Fruit fly (Drosophila melanogaster) whole organism, embryonic: ENCODE measurements around the gene Dpp10.

ENCODE experiments used
- ATbp ChIP-seq: fragments of 200-800 bp; sonication (Bioruptor generic); optimal IDR thresholded peaks from 2 replicates; lab custom pipeline; 2017; ENCODE audit warnings: missing biosample characterization, mild to moderate bottlenecking, missing genetic modification characterization, missing genetic modification reagents
- Abd-B ChIP-seq: fragments of 200-800 bp; sonication (Bioruptor generic); optimal IDR thresholded peaks from 2 replicates; lab custom pipeline; 2018; ENCODE audit warnings: missing biosample characterization, mild to moderate bottlenecking, missing genetic modification characterization, moderate library complexity
- Bteb2 ChIP-seq: fragments of 200-800 bp; sonication (Bioruptor generic); optimal IDR thresholded peaks from 2 replicates; lab custom pipeline; 2016; ENCODE audit warnings: missing biosample characterization, missing genetic modification characterization
- CG10147 ChIP-seq: fragments of 200-800 bp; sonication (Bioruptor generic); optimal IDR thresholded peaks from 2 replicates; lab custom pipeline; 2019; ENCODE audit warnings: missing biosample characterization, mild to moderate bottlenecking, missing genetic modification characterization, moderate library complexity
- CG14667 ChIP-seq: fragments of 200-800 bp; sonication (Bioruptor generic); IDR thresholded peaks from 2 replicates; pipeline ENCODE4 v1.3.6; 2022; ENCODE audit warnings: missing biosample characterization, missing genetic modification characterization
- CG16779 ChIP-seq: fragments of 200-800 bp; sonication (Bioruptor generic); IDR thresholded peaks from 2 replicates; pipeline ENCODE4 v1.3.6; 2022; ENCODE audit warnings: missing biosample characterization, missing genetic modification characterization
- CG17361 ChIP-seq: fragments of 200-800 bp; sonication (Bioruptor generic); IDR thresholded peaks from 3 replicates; pipeline ENCODE4 v1.3.6; 2022; ENCODE audit warnings: missing biosample characterization, missing genetic modification characterization
- CG17912 ChIP-seq: fragments of 200-800 bp; sonication (Bioruptor generic); optimal IDR thresholded peaks from 2 replicates; lab custom pipeline; 2018; ENCODE audit warnings: missing biosample characterization, mild to moderate bottlenecking, missing genetic modification characterization
- CG18476 ChIP-seq: fragments of 200-800 bp; sonication (Bioruptor generic); optimal IDR thresholded peaks from 2 replicates; lab custom pipeline; 2016; ENCODE audit warnings: missing biosample characterization, mild to moderate bottlenecking, missing genetic modification characterization
- CG2199 ChIP-seq: fragments of 200-800 bp; sonication (Bioruptor generic); IDR thresholded peaks from 3 replicates; pipeline ENCODE4 v1.3.6; 2022; ENCODE audit warnings: missing biosample characterization, missing genetic modification characterization
- CG2678 ChIP-seq: fragments of 200-800 bp; sonication (Bioruptor generic); optimal IDR thresholded peaks from 3 replicates; lab custom pipeline; 2019; ENCODE audit warnings: missing biosample characterization, mild to moderate bottlenecking, missing genetic modification characterization, moderate library complexity
- CG34422 ChIP-seq: fragments of 200-800 bp; sonication (Bioruptor generic); IDR thresholded peaks from 3 replicates; pipeline ENCODE4 v1.3.6; 2022; ENCODE audit warnings: missing biosample characterization, missing genetic modification characterization
- CG42726 ChIP-seq: fragments of 200-800 bp; sonication (Bioruptor generic); IDR thresholded peaks from 2 replicates; pipeline ENCODE4 v1.3.6; 2022; ENCODE audit warnings: missing biosample characterization, missing genetic modification characterization; ENCODE audit not compliant: partially characterized antibody
- CG4707 ChIP-seq: fragments of 200-800 bp; sonication (Bioruptor generic); optimal IDR thresholded peaks from 2 replicates; lab custom pipeline; 2018; ENCODE audit warnings: missing biosample characterization, mild to moderate bottlenecking, missing genetic modification characterization, moderate library complexity
- CG5180 ChIP-seq: fragments of 200-800 bp; sonication (Bioruptor generic); optimal IDR thresholded peaks from 3 replicates; lab custom pipeline; 2017; ENCODE audit warnings: missing biosample characterization, missing genetic modification characterization, mild to moderate bottlenecking, moderate library complexity, missing genetic modification reagents
- CG6272 ChIP-seq: fragments of 200-800 bp; sonication (Bioruptor generic); IDR thresholded peaks from 2 replicates; pipeline ENCODE4 v1.3.6; 2022; ENCODE audit warnings: missing biosample characterization, missing genetic modification characterization
- CG6683 ChIP-seq: fragments of 200-800 bp; sonication (Bioruptor generic); optimal IDR thresholded peaks from 2 replicates; lab custom pipeline; 2017; ENCODE audit warnings: missing biosample characterization, mild to moderate bottlenecking, missing genetic modification characterization, missing genetic modification reagents
- CG6689 ChIP-seq: fragments of 200-800 bp; sonication (Bioruptor generic); IDR thresholded peaks from 2 replicates; pipeline ENCODE4 v1.3.6; 2022; ENCODE audit warnings: missing biosample characterization, missing genetic modification characterization
- CG6791 ChIP-seq: fragments of 200-800 bp; sonication (Bioruptor generic); IDR thresholded peaks from 3 replicates; pipeline ENCODE4 v1.3.6; 2022; ENCODE audit warnings: missing biosample characterization, missing genetic modification characterization; ENCODE audit not compliant: partially characterized antibody
- CG7963 ChIP-seq: fragments of 200-800 bp; sonication (Bioruptor generic); IDR thresholded peaks from 3 replicates; pipeline ENCODE4 v1.3.6; 2022; ENCODE audit warnings: missing biosample characterization, missing genetic modification characterization; ENCODE audit not compliant: partially characterized antibody
- CG9727 ChIP-seq: fragments of 200-800 bp; sonication (Bioruptor generic); optimal IDR thresholded peaks from 3 replicates; lab custom pipeline; 2017; ENCODE audit warnings: missing biosample characterization, mild to moderate bottlenecking, missing genetic modification characterization
- E2f2 ChIP-seq: fragments of 200-800 bp; sonication (Bioruptor generic); IDR thresholded peaks from 2 replicates; pipeline ENCODE4 v1.3.6; 2022; ENCODE audit warnings: missing biosample characterization, missing genetic modification characterization
- HHEX ChIP-seq: fragments of 200-800 bp; sonication (Bioruptor generic); optimal IDR thresholded peaks from 3 replicates; lab custom pipeline; 2017; ENCODE audit warnings: missing biosample characterization, mild to moderate bottlenecking, missing genetic modification characterization, missing genetic modification reagents
- Hr78 ChIP-seq, 2 experiments: fragments of 200-800 bp in 1 of 2; fragments of >200 bp in 1 of 2; sonication (Bioruptor generic) in 1 of 2; optimal IDR thresholded peaks; 2 replicates each; lab custom pipeline; 2017 to 2019; ENCODE audit warnings: missing biosample characterization in 2 of 2, missing genetic modification characterization in 2 of 2, mild to moderate bottlenecking in 1 of 2, moderate library complexity in 1 of 2
- Lhr ChIP-seq: fragments of 200-800 bp; sonication (Bioruptor generic); optimal IDR thresholded peaks from 3 replicates; lab custom pipeline; 2017; ENCODE audit warnings: mild to moderate bottlenecking, missing biosample characterization, missing genetic modification reagents, missing genetic modification characterization
- Mad ChIP-seq: fragments of 200-800 bp; sonication (Bioruptor generic); optimal IDR thresholded peaks from 2 replicates; lab custom pipeline; 2016; ENCODE audit warnings: missing biosample characterization, missing genetic modification characterization
- Med ChIP-seq: fragments of 200-800 bp; sonication (Bioruptor generic); peaks from one replicate; lab custom pipeline; 2016; ENCODE audit warnings: missing biosample characterization, missing genetic modification characterization, mild to moderate bottlenecking, inconsistent platforms, moderate library complexity
- Myb ChIP-seq: fragments of 200-800 bp; sonication (Bioruptor generic); optimal IDR thresholded peaks from 2 replicates; lab custom pipeline; 2016; ENCODE audit warnings: missing biosample characterization, missing genetic modification characterization
- Neu2 ChIP-seq: fragments of 200-800 bp; sonication (Bioruptor generic); optimal IDR thresholded peaks from 3 replicates; lab custom pipeline; 2016; ENCODE audit warnings: missing biosample characterization, missing genetic modification characterization, borderline replicate concordance
- Poxn ChIP-seq: fragments of 200-800 bp; sonication (Bioruptor generic); IDR thresholded peaks from 2 replicates; pipeline ENCODE4 v1.3.6; 2022; ENCODE audit warnings: missing biosample characterization, missing genetic modification characterization
- Stat92E ChIP-seq, 3 experiments: fragments of >200 bp in 2 of 3; fragments of 200-800 bp in 1 of 3; sonication (Bioruptor generic) in 1 of 3; optimal IDR thresholded peaks; 2 replicates each; lab custom pipeline; 2017 to 2019; ENCODE audit warnings: missing biosample characterization in 3 of 3, missing genetic modification characterization in 3 of 3, mild to moderate bottlenecking in 1 of 3, moderate library complexity in 1 of 3
- Xbp1 ChIP-seq: fragments of 200-800 bp; sonication (Bioruptor generic); optimal IDR thresholded peaks from 3 replicates; lab custom pipeline; 2016; ENCODE audit warnings: missing biosample characterization, mild to moderate bottlenecking, missing genetic modification characterization
- chif ChIP-seq, 2 experiments: fragments of 200-800 bp; sonication (Bioruptor generic); optimal IDR thresholded peaks; 3 replicates each; lab custom pipeline; 2016; ENCODE audit warnings: missing biosample characterization in 2 of 2, missing genetic modification characterization in 2 of 2
- chm ChIP-seq: fragments of 200-800 bp; sonication (Bioruptor generic); IDR thresholded peaks from 2 replicates; pipeline ENCODE4 v1.3.6; 2022; ENCODE audit warnings: missing biosample characterization, missing genetic modification characterization
- dan ChIP-seq: fragments of 200-800 bp; sonication (Bioruptor generic); IDR thresholded peaks from 2 replicates; pipeline ENCODE4 v1.3.6; 2022; ENCODE audit warnings: missing biosample characterization, missing genetic modification characterization
- danr ChIP-seq: fragments of 200-800 bp; sonication (Bioruptor generic); IDR thresholded peaks from 2 replicates; pipeline ENCODE4 v1.3.6; 2022; ENCODE audit warnings: missing biosample characterization, missing genetic modification characterization
- dmrt99B ChIP-seq: fragments of 200-800 bp; sonication (Bioruptor generic); optimal IDR thresholded peaks from 2 replicates; lab custom pipeline; 2018; ENCODE audit warnings: missing biosample characterization, mild to moderate bottlenecking, missing genetic modification characterization, moderate library complexity
- insv ChIP-seq, 2 experiments: fragments of 200-800 bp; sonication (Bioruptor generic); optimal IDR thresholded peaks; 3 replicates each; lab custom pipeline; 2016 to 2018; ENCODE audit warnings: missing biosample characterization in 2 of 2, missing genetic modification characterization in 2 of 2
- kni ChIP-seq: fragments of 200-800 bp; sonication (Bioruptor generic); optimal IDR thresholded peaks from 3 replicates; lab custom pipeline; 2017; ENCODE audit warnings: mild to moderate bottlenecking, missing biosample characterization, missing genetic modification reagents, missing genetic modification characterization
- knrl ChIP-seq: fragments of 200-800 bp; sonication (Bioruptor generic); IDR thresholded peaks from 3 replicates; pipeline ENCODE4 v1.3.6; 2022; ENCODE audit warnings: missing biosample characterization, missing genetic modification characterization; ENCODE audit not compliant: partially characterized antibody
- lmd ChIP-seq: fragments of 200-800 bp; sonication (Bioruptor generic); IDR thresholded peaks from 2 replicates; pipeline ENCODE4 v1.3.6; 2022; ENCODE audit warnings: missing biosample characterization, missing genetic modification characterization
- peb ChIP-seq: fragments of 200-800 bp; sonication (Bioruptor generic); IDR thresholded peaks from 2 replicates; pipeline ENCODE4 v1.3.6; 2022; ENCODE audit warnings: missing biosample characterization, missing genetic modification characterization
- prd ChIP-seq, 3 experiments: fragments of >200 bp in 2 of 3; fragments of 200-800 bp in 1 of 3; sonication (Bioruptor generic) in 1 of 3; optimal IDR thresholded peaks in 2 of 3; IDR thresholded peaks in 1 of 3; 2 replicates in 2 of 3; 3 replicates in 1 of 3; pipeline versions ENCODE4 v1.3.6 to Lab custom; 2017 to 2022; ENCODE audit warnings: missing biosample characterization in 1 of 3, missing genetic modification characterization in 1 of 3
- sim ChIP-seq: fragments of 200-800 bp; sonication (Bioruptor generic); IDR thresholded peaks from 2 replicates; pipeline ENCODE4 v1.3.6; 2022; ENCODE audit warnings: missing biosample characterization, missing genetic modification characterization
- sisA ChIP-seq: fragments of 200-800 bp; sonication (Bioruptor generic); IDR thresholded peaks from 2 replicates; pipeline ENCODE4 v1.3.6; 2022; ENCODE audit warnings: missing biosample characterization, missing genetic modification characterization
- tll ChIP-seq, 2 experiments: fragments of 200-800 bp in 1 of 2; fragments of >200 bp in 1 of 2; sonication (Bioruptor generic) in 1 of 2; optimal IDR thresholded peaks; 2 replicates each; lab custom pipeline; 2017 to 2019; ENCODE audit warnings: missing biosample characterization in 2 of 2, missing genetic modification characterization in 2 of 2, mild to moderate bottlenecking in 1 of 2, moderate library complexity in 1 of 2
- wek ChIP-seq: fragments of 200-800 bp; sonication (Bioruptor generic); optimal IDR thresholded peaks from 3 replicates; lab custom pipeline; 2018; ENCODE audit warnings: missing biosample characterization, mild to moderate bottlenecking, missing genetic modification characterization, moderate library complexity
- zen2 ChIP-seq: fragments of 200-800 bp; sonication (Bioruptor generic); IDR thresholded peaks from 3 replicates; pipeline ENCODE4 v1.3.6; 2022; ENCODE audit warnings: missing biosample characterization, missing genetic modification characterization; ENCODE audit not compliant: partially characterized antibody

The Dpp10 gene

dm6 chr2L:6648163-6648628 is 47.3 kb upstream of the Dpp10 start (continued):
- peak; percentile 85 for TF ChIP-seq CG5180 (GFP tag; lab: Kevin White, UChicago)
- TF ChIP-seq CG18476 = peak; percentile 95
- TF ChIP-seq CG7963 (GFP tag; lab: Robert Waterston, UW) = no peak
- TF ChIP-seq dmrt99B = peak; percentile 96
- TF ChIP-seq Hr78 (GFP tag; optimal IDR thresholded peaks at IDR 0.05; lab: Kevin White, UChicago) = peak in 1 of 2 experiments; percentile 75
- no peak for TF ChIP-seq dan (GFP tag; lab: Robert Waterston, UW)
- TF ChIP-seq Myb (GFP tag; lab: Kevin White, UChicago) = peak; percentile 72
- peak; percentile 86; the same call in 1 of the 3 replicates for TF ChIP-seq CG2199 (GFP tag; lab: Robert Waterston, UW)
- peak; percentile 80 for TF ChIP-seq CG6272
- peak; percentile 69 for TF ChIP-seq kni
- peak; percentile 81 for TF ChIP-seq peb
- peak; percentile 95 for TF ChIP-seq Abd-B (GFP tag; lab: Kevin White, UChicago)
- TF ChIP-seq HHEX (GFP tag; lab: Kevin White, UChicago) = peak; percentile 94
- peak; percentile 97 for TF ChIP-seq CG2678 (tag; lab: Kevin White, UChicago)
- peak; percentile 77 for TF ChIP-seq CG16779 (GFP tag; lab: Robert Waterston, UW)
- TF ChIP-seq sisA = peak; percentile 88
- TF ChIP-seq CG6791 = no peak
- peak; percentile 97 for TF ChIP-seq CG9727 (GFP tag; lab: Kevin White, UChicago)
- TF ChIP-seq insv (GFP tag; optimal IDR thresholded peaks at IDR 0.05; lab: Kevin White, UChicago) = peak; percentile 10 to 80
- TF ChIP-seq wek (GFP tag; lab: Kevin White, UChicago) = peak; percentile 79
- TF ChIP-seq ATbp = peak; percentile 92
- peak; percentile 65 for TF ChIP-seq CG4707 (GFP tag; lab: Kevin White, UChicago)
- TF ChIP-seq Bteb2 (GFP tag; lab: Kevin White, UChicago) = peak; percentile 95
- peak; percentile 96 for TF ChIP-seq CG10147
- no peak for TF ChIP-seq zen2
- TF ChIP-seq Mad = peak; percentile 95
- peak; percentile 65; the same call in 1 of the 2 replicates for TF ChIP-seq sim (GFP tag; lab: Robert Waterston, UW)
- peak; percentile 28 for TF ChIP-seq tll (GFP tag; optimal IDR thresholded peaks at IDR 0.05; lab: Kevin White, UChicago)
- no peak for TF ChIP-seq prd (optimal IDR thresholded peaks at IDR 0.05; lab: Kevin White, UChicago)
- peak; percentile 93 for TF ChIP-seq prd (GFP tag; IDR thresholded peaks at IDR 0.05; lab: Robert Waterston, UW)
- peak; percentile 85 for TF ChIP-seq chm
- no peak for TF ChIP-seq knrl (GFP tag; lab: Robert Waterston, UW)
- peak; percentile 6 for TF ChIP-seq Neu2 (GFP tag; lab: Kevin White, UChicago)
- TF ChIP-seq CG14667 (GFP tag; lab: Robert Waterston, UW) = peak; percentile 85
- TF ChIP-seq CG17361 (GFP tag; lab: Robert Waterston, UW) = peak; percentile 97
- TF ChIP-seq CG17912 (GFP tag; lab: Kevin White, UChicago) = peak; percentile 68
- peak; percentile 96 for TF ChIP-seq CG6689 (GFP tag; lab: Robert Waterston, UW)
- TF ChIP-seq CG34422 (GFP tag; lab: Robert Waterston, UW) = peak; percentile 92
- no peak for TF ChIP-seq Stat92E (GFP tag; optimal IDR thresholded peaks at IDR 0.05; lab: Kevin White, UChicago)
- TF ChIP-seq CG42726 (GFP tag; lab: Robert Waterston, UW) = no peak
- peak; percentile 92 for TF ChIP-seq CG6683 (GFP tag; lab: Kevin White, UChicago)
- TF ChIP-seq chif (GFP tag; optimal IDR thresholded peaks at IDR 0.05; lab: Kevin White, UChicago) = peak; percentile 89
- peak; percentile 71 for TF ChIP-seq Poxn (GFP tag; lab: Robert Waterston, UW)
- TF ChIP-seq lmd = peak; percentile 92
- peak; percentile 99 for TF ChIP-seq Med (GFP tag; lab: Kevin White, UChicago)
- TF ChIP-seq Xbp1 (GFP tag; lab: Kevin White, UChicago) = peak; percentile 96
- peak; percentile 83 for TF ChIP-seq Lhr (GFP tag; lab: Kevin White, UChicago)
- TF ChIP-seq E2f2 = peak; percentile 80
- peak; percentile 85 for TF ChIP-seq danr
